Worm (Caenorhabditis elegans) whole organism, L4 larva: ENCODE results near the gene T01G5.6.

ENCODE experiments used
- F10B5.3 ChIP-seq: sonication (generic microtip); optimal IDR thresholded peaks from 2 replicates; lab custom pipeline; 2016; ENCODE audit warnings: mild to moderate bottlenecking, missing genetic modification characterization, missing compliant biosample characterization
- T20F7.1 ChIP-seq: fragments of 200-800 bp; sonication (Bioruptor generic); optimal IDR thresholded peaks from 2 replicates; lab custom pipeline; 2018; ENCODE audit warnings: mild to moderate bottlenecking, missing genetic modification characterization, missing compliant biosample characterization
- ZK546.5 ChIP-seq, 2 experiments: sonication (generic microtip); optimal IDR thresholded peaks; 2 replicates each; lab custom pipeline; 2017; ENCODE audit warnings: missing biosample characterization in 2 of 2, missing genetic modification characterization in 2 of 2
- ceh-20 ChIP-seq: fragments of 200-800 bp; sonication (Bioruptor generic); IDR thresholded peaks from 2 replicates; pipeline ENCODE4 v1.3.6; 2022; ENCODE audit warnings: missing genetic modification reagents, missing genetic modification characterization, missing compliant biosample characterization
- ctbp-1 ChIP-seq: fragments of 200-800 bp; sonication (Bioruptor generic); IDR thresholded peaks from 2 replicates; pipeline ENCODE4 v1.3.6; 2022; ENCODE audit warnings: missing genetic modification reagents, missing genetic modification characterization, missing compliant biosample characterization
- daf-8 ChIP-seq: fragments of 200-800 bp; sonication (Bioruptor generic); IDR thresholded peaks from 2 replicates; pipeline ENCODE4 v1.3.6; 2022; ENCODE audit warnings: missing genetic modification characterization, missing compliant biosample characterization
- dmd-9 ChIP-seq: fragments of 200-800 bp; sonication (Bioruptor generic); IDR thresholded peaks from 2 replicates; pipeline ENCODE4 v1.3.6; 2022; ENCODE audit warnings: missing genetic modification reagents, missing genetic modification characterization, missing compliant biosample characterization
- dpl-1 ChIP-seq: fragments of 150-350 bp; optimal IDR thresholded peaks from 2 replicates; lab custom pipeline; 2014; ENCODE audit warnings: missing biosample characterization, missing genetic modification reagents, missing genetic modification characterization
- duxl-1 ChIP-seq: sonication (generic microtip); optimal IDR thresholded peaks from 2 replicates; lab custom pipeline; 2016; ENCODE audit warnings: mild to moderate bottlenecking, missing genetic modification characterization, moderate library complexity, missing compliant biosample characterization; ENCODE audit not compliant: poor library complexity
- egl-43 ChIP-seq: fragments of 200-800 bp; sonication (Bioruptor generic); IDR thresholded peaks from 2 replicates; pipeline ENCODE4 v1.3.6; 2022; ENCODE audit warnings: missing genetic modification reagents, missing genetic modification characterization, missing compliant biosample characterization
- hif-1 ChIP-seq, 2 experiments: sonication (generic microtip); optimal IDR thresholded peaks; 2 replicates each; lab custom pipeline; 2016 to 2017; ENCODE audit warnings: missing compliant biosample characterization in 2 of 2, missing genetic modification characterization in 2 of 2, missing genetic modification reagents in 2 of 2, missing genotype in 2 of 2, mild to moderate bottlenecking in 1 of 2
- hlh-11 ChIP-seq: fragments of 200-800 bp; sonication (Bioruptor generic); optimal IDR thresholded peaks from 2 replicates; lab custom pipeline; 2018; ENCODE audit warnings: mild to moderate bottlenecking, missing genetic modification characterization, missing compliant biosample characterization
- lim-7 ChIP-seq: fragments of 200-800 bp; sonication (Bioruptor generic); IDR thresholded peaks from 2 replicates; pipeline ENCODE4 v1.3.6; 2022; ENCODE audit warnings: missing genetic modification characterization, missing compliant biosample characterization
- lin-13 ChIP-seq: fragments of 150-350 bp; optimal IDR thresholded peaks from 2 replicates; lab custom pipeline; 2014; ENCODE audit warnings: missing biosample characterization, missing genetic modification reagents, missing genetic modification characterization
- lin-15B ChIP-seq: fragments of 150-350 bp; sonication (generic microtip); optimal IDR thresholded peaks from 3 replicates; lab custom pipeline; 2014; ENCODE audit warnings: missing biosample characterization, missing genetic modification characterization
- lin-29 ChIP-seq: fragments of 200-800 bp; sonication (Bioruptor generic); IDR thresholded peaks from 2 replicates; pipeline ENCODE4 v1.3.6; 2022; ENCODE audit warnings: missing genetic modification reagents, missing genetic modification characterization, missing compliant biosample characterization
- lin-38 ChIP-seq: fragments of 200-800 bp; sonication (Bioruptor generic); IDR thresholded peaks from 2 replicates; pipeline ENCODE4 v1.3.6; 2022; ENCODE audit warnings: missing genetic modification reagents, missing genetic modification characterization, missing compliant biosample characterization
- lsy-2 ChIP-seq, 2 experiments: fragments of 150-350 bp in 1 of 2; sonication (generic microtip) in 1 of 2; optimal IDR thresholded peaks; 2 replicates each; lab custom pipeline; 2014 to 2017; ENCODE audit warnings: missing biosample characterization in 2 of 2, missing genetic modification characterization in 2 of 2
- mep-1 ChIP-seq: fragments of 150-350 bp; sonication (generic microtip); optimal IDR thresholded peaks from 3 replicates; lab custom pipeline; 2014; ENCODE audit warnings: missing biosample characterization, missing genetic modification characterization
- mes-2 ChIP-seq: sonication (generic microtip); optimal IDR thresholded peaks from 2 replicates; lab custom pipeline; 2016; ENCODE audit warnings: missing genotype, mild to moderate bottlenecking, missing genetic modification characterization, missing compliant biosample characterization; ENCODE audit not compliant: poor library complexity, severe bottlenecking
- nhr-25 ChIP-seq: sonication (generic microtip); optimal IDR thresholded peaks from 2 replicates; lab custom pipeline; 2017; ENCODE audit warnings: missing genetic modification characterization, mild to moderate bottlenecking, missing compliant biosample characterization, antibody characterized with exemption, moderate library complexity, borderline replicate concordance; ENCODE audit not compliant: insufficient read depth
- nhr-28 ChIP-seq: fragments of 150-350 bp; optimal IDR thresholded peaks from 2 replicates; lab custom pipeline; 2014; ENCODE audit warnings: missing biosample characterization, missing genetic modification characterization
- nhr-42 ChIP-seq: fragments of 200-800 bp; sonication (Bioruptor generic); IDR thresholded peaks from 2 replicates; pipeline ENCODE4 v1.3.6; 2022; ENCODE audit warnings: missing genetic modification characterization, missing compliant biosample characterization
- nhr-48 ChIP-seq: sonication (generic microtip); optimal IDR thresholded peaks from 2 replicates; lab custom pipeline; 2016; ENCODE audit warnings: mild to moderate bottlenecking, missing genetic modification characterization, missing compliant biosample characterization
- nhr-6 ChIP-seq: fragments of 150-350 bp; optimal IDR thresholded peaks from 2 replicates; lab custom pipeline; 2014; ENCODE audit warnings: missing biosample characterization, missing genetic modification characterization
- pha-4 ChIP-seq, 2 experiments: fragments of 150-350 bp in 1 of 2; fragments of 200-800 bp in 1 of 2; sonication (Bioruptor generic) in 1 of 2; IDR thresholded peaks in 1 of 2; optimal IDR thresholded peaks in 1 of 2; 2 replicates each; pipeline versions ENCODE4 v1.3.6 to Lab custom; 2014 to 2022; ENCODE audit warnings: missing genetic modification characterization in 2 of 2, missing genetic modification reagents in 2 of 2, missing biosample characterization in 1 of 2, missing compliant biosample characterization in 1 of 2
- sdz-12 ChIP-seq: fragments of 200-800 bp; sonication (Bioruptor generic); optimal IDR thresholded peaks from 2 replicates; lab custom pipeline; 2018; ENCODE audit warnings: mild to moderate bottlenecking, missing genetic modification characterization, missing compliant biosample characterization
- spr-3 ChIP-seq: fragments of 200-800 bp; sonication (Bioruptor generic); optimal IDR thresholded peaks from 2 replicates; lab custom pipeline; 2018; ENCODE audit warnings: mild to moderate bottlenecking, missing genetic modification characterization, missing compliant biosample characterization
- tag-97 ChIP-seq: fragments of 200-800 bp; sonication (Bioruptor generic); IDR thresholded peaks from 2 replicates; pipeline ENCODE4 v1.3.6; 2022; ENCODE audit warnings: missing genetic modification characterization, missing compliant biosample characterization
- unc-130 ChIP-seq: sonication (generic microtip); optimal IDR thresholded peaks from 2 replicates; lab custom pipeline; 2016; ENCODE audit warnings: missing genetic modification reagents, missing genetic modification characterization, missing compliant biosample characterization
- vab-7 ChIP-seq: fragments of 200-800 bp; sonication (Bioruptor generic); IDR thresholded peaks from 2 replicates; pipeline ENCODE4 v1.3.6; 2022; ENCODE audit warnings: missing genetic modification reagents, missing genetic modification characterization, missing compliant biosample characterization
- zag-1 ChIP-seq: fragments of 150-350 bp; optimal IDR thresholded peaks from 2 replicates; lab custom pipeline; 2014; ENCODE audit warnings: missing biosample characterization, missing genetic modification characterization
- ztf-11 ChIP-seq: fragments of 150-350 bp; optimal IDR thresholded peaks from 2 replicates; lab custom pipeline; 2014; ENCODE audit warnings: missing biosample characterization, missing genetic modification characterization

T01G5.6 gene

DNA sequence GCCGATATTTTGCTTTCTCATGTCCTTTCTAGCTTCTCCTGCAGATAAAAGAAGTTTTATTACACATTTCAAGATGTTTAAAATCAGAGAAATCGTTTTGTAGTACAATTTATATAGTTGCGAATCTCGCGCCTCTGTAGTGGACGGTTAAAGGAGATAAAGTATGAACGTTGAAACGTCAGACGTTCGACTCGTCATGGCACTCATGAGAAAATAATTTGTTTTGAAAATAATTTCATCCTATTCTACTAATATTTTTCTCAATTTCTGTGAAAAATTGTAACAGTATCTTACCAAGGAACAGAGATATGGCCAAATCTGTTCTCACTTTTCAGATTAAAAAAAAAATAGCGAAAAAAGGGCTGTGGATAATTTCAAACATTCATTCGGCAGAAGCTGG lies 33.9 kb upstream of the T01G5.6 start, which contains the start of gene T09F5.20:
TSS of gene T09F5.20 (minus strand) at position 101 of the 400 bp plus-strand sequence.
- TF ChIP-seq ctbp-1 (GFP tag; lab: Robert Waterston, UW) (no peak), T20F7.1 (GFP tag; lab: Kevin White, UChicago) (no peak), sdz-12 (GFP tag; lab: Kevin White, UChicago) (no peak), dmd-9 (GFP tag; lab: Robert Waterston, UW) (no peak), egl-43 (GFP tag; lab: Robert Waterston, UW) (no peak), spr-3 (GFP tag; lab: Kevin White, UChicago) (no peak)

DNA sequence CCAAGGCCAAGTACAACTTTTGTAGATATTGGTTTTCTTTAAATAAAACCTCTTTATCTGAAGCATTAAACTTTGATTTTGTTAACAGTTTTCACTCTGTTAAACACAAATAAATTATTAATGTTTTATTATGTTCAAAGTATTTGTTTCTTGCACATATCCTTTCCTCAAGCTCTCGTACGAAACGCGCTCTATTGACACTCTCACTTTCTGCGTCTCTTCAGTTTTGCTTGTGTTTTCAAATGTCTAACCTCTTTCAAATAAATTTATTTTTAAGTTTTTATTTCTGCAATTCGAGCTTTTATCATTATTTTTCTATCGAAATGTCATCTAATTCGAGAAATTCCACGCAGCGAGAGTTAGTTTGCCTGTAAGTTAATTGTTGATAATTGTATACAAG lies 29.9 kb upstream of the T01G5.6 start, which contains the start of gene K08F9.4:
TSS of gene K08F9.4 (plus strand) at position 222 of the 400 bp plus-strand sequence.
- TF ChIP-seq mep-1 (tag; lab: Kevin White, UChicago) (no peak), lin-13 (peak; percentile 7), lin-38 (GFP tag; lab: Robert Waterston, UW) (peak; percentile 90), duxl-1 (peak; percentile 18), hlh-11 (tag; lab: Kevin White, UChicago) (no peak), lin-15B (no peak), mes-2 (tag; lab: Kevin White, UChicago) (peak; percentile 92), nhr-48 (tag; lab: Kevin White, UChicago) (no peak), nhr-25 (tag; lab: Kevin White, UChicago) (no peak), dpl-1 (GFP tag; lab: Kevin White, UChicago) (peak; percentile 73), daf-8 (GFP tag; lab: Robert Waterston, UW) (no peak), T20F7.1 (GFP tag; lab: Kevin White, UChicago) (peak; percentile 32), nhr-6 (tag; lab: Kevin White, UChicago) (peak; percentile 72), nhr-28 (tag; lab: Kevin White, UChicago) (peak; percentile 61)

DNA sequence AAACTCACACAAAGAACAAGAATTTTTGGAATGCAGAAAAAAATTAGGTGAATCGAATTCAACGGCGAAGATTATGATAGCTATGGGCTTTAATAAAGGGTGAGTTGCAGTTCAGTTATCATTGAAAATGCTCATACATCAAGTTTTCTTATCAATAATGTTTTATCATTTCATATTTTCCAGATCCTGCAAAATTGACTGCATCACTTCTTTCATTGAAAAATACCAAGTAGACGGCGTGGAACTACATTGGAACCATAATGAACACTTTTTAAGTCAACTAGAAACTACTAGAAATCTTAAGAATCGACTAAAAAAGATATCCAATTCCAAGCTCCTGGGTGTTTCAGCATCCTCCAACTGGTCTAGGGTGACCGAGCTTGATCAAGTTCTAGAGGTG lies 29.4 kb upstream of the T01G5.6 start, which contains the start of gene K08F9.1:
TSS of gene K08F9.1 (minus strand) at position 101 of the 400 bp plus-strand sequence.
- no peak for TF ChIP-seq ZK546.5 (tag; optimal IDR thresholded peaks at IDR 0.05; lab: Kevin White, UChicago)
- no peak for TF ChIP-seq duxl-1
- TF ChIP-seq nhr-42 (GFP tag; lab: Robert Waterston, UW): no peak
- no peak for TF ChIP-seq lim-7 (GFP tag; lab: Robert Waterston, UW)
- TF ChIP-seq zag-1 (tag; lab: Kevin White, UChicago): no peak
- TF ChIP-seq F10B5.3 (tag; lab: Kevin White, UChicago): no peak
- TF ChIP-seq lsy-2 (tag; optimal IDR thresholded peaks at IDR 0.05; lab: Kevin White, UChicago): no peak
- no peak for TF ChIP-seq lin-29 (GFP tag; lab: Robert Waterston, UW)
- TF ChIP-seq hif-1 (tag; optimal IDR thresholded peaks at IDR 0.05; lab: Kevin White, UChicago): no peak
- TF ChIP-seq tag-97 (GFP tag; lab: Robert Waterston, UW): no peak
- TF ChIP-seq dmd-9 (GFP tag; lab: Robert Waterston, UW): no peak
- no peak for TF ChIP-seq vab-7
- TF ChIP-seq unc-130 (GFP tag; lab: Kevin White, UChicago): no peak

DNA sequence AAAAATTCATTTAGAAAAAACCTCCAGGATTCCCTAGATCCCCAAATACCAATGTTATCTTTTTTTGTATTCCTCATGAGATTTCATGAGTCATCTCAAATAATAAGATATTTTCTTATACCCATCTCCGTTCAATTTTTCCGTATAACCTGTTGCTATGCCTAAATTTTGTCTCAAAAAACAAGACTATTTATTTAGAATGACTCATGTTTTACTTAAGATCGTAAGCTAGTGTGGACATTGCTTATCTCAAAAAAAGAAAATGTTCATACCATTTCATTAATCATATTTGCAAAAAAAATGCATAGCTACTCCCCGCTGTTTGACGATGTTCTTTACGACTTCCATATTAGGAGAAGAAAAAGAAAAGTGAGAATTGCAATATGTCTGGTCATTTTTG lies 26.4 kb upstream of the T01G5.6 start, which contains the start of gene K08F9.3:
TSS of gene K08F9.3 (plus strand) at position 301 of the 400 bp plus-strand sequence.
- no peak for TF ChIP-seq F10B5.3 (tag; lab: Kevin White, UChicago)
- no peak for TF ChIP-seq ztf-11
- no peak for TF ChIP-seq lin-15B
- no peak for TF ChIP-seq pha-4 (GFP tag; IDR thresholded peaks at IDR 0.05; lab: Robert Waterston, UW)
- TF ChIP-seq pha-4 (tag; optimal IDR thresholded peaks at IDR 0.05; lab: Kevin White, UChicago): no peak
- no peak for TF ChIP-seq ceh-20 (GFP tag; lab: Robert Waterston, UW)
